Fruit fly (Drosophila melanogaster) whole organism, embryonic: ENCODE data around the gene CG32023.

ENCODE experiments used
- CG10654 ChIP-seq: fragments of 200-800 bp; sonication (Bioruptor generic); optimal IDR thresholded peaks from 2 replicates; lab custom pipeline; 2016; ENCODE audit warnings: missing biosample characterization, missing genetic modification characterization
- CG11085 ChIP-seq: fragments of 200-800 bp; sonication (Bioruptor generic); IDR thresholded peaks from 2 replicates; pipeline ENCODE4 v1.3.6; 2022; ENCODE audit warnings: missing biosample characterization, missing genetic modification characterization
- CG11093 ChIP-seq: fragments of 200-800 bp; sonication (Bioruptor generic); IDR thresholded peaks from 3 replicates; pipeline ENCODE4 v1.3.6; 2022; ENCODE audit warnings: missing biosample characterization, missing genetic modification characterization
- CG11560 ChIP-seq: fragments of 200-800 bp; sonication (Bioruptor generic); IDR thresholded peaks from 3 replicates; pipeline ENCODE4 v1.3.6; 2022; ENCODE audit warnings: missing biosample characterization, missing genetic modification characterization
- CG12659 ChIP-seq: fragments of 200-800 bp; sonication (Bioruptor generic); optimal IDR thresholded peaks from 3 replicates; lab custom pipeline; 2017; ENCODE audit warnings: mild to moderate bottlenecking, missing biosample characterization, missing genetic modification reagents, missing genetic modification characterization
- CG14860 ChIP-seq: fragments of 200-800 bp; sonication (Bioruptor generic); IDR thresholded peaks from 3 replicates; pipeline ENCODE4 v1.3.6; 2022; ENCODE audit warnings: missing biosample characterization, missing genetic modification characterization; ENCODE audit not compliant: partially characterized antibody
- CG15514 ChIP-seq: fragments of 200-800 bp; sonication (Bioruptor generic); optimal IDR thresholded peaks from 3 replicates; lab custom pipeline; 2017; ENCODE audit warnings: missing biosample characterization, missing genetic modification characterization, mild to moderate bottlenecking, moderate library complexity, missing genetic modification reagents
- CG15696 ChIP-seq: fragments of 200-800 bp; sonication (Bioruptor generic); optimal IDR thresholded peaks from 2 replicates; lab custom pipeline; 2019; ENCODE audit warnings: missing biosample characterization, mild to moderate bottlenecking, missing genetic modification characterization, moderate library complexity
- CG17568 ChIP-seq: fragments of 200-800 bp; sonication (Bioruptor generic); optimal IDR thresholded peaks from 2 replicates; lab custom pipeline; 2018; ENCODE audit warnings: missing biosample characterization, mild to moderate bottlenecking, missing genetic modification characterization, moderate library complexity
- CG1832 ChIP-seq: fragments of 200-800 bp; sonication (Bioruptor generic); optimal IDR thresholded peaks from 2 replicates; lab custom pipeline; 2017; ENCODE audit warnings: missing biosample characterization, mild to moderate bottlenecking, missing genetic modification characterization, inconsistent platforms
- CG30431 ChIP-seq: fragments of 200-800 bp; sonication (Bioruptor generic); optimal IDR thresholded peaks from 2 replicates; lab custom pipeline; 2017; ENCODE audit warnings: missing biosample characterization, missing genetic modification characterization
- CG34224 ChIP-seq: fragments of 200-800 bp; sonication (Bioruptor generic); IDR thresholded peaks from 3 replicates; pipeline ENCODE4 v1.3.6; 2022; ENCODE audit warnings: missing biosample characterization, missing genetic modification characterization; ENCODE audit not compliant: partially characterized antibody
- CG42726 ChIP-seq: fragments of 200-800 bp; sonication (Bioruptor generic); IDR thresholded peaks from 2 replicates; pipeline ENCODE4 v1.3.6; 2022; ENCODE audit warnings: missing biosample characterization, missing genetic modification characterization; ENCODE audit not compliant: partially characterized antibody
- CG6765 ChIP-seq: fragments of 200-800 bp; sonication (Bioruptor generic); optimal IDR thresholded peaks from 3 replicates; lab custom pipeline; 2017; ENCODE audit warnings: missing biosample characterization, mild to moderate bottlenecking, missing genetic modification characterization
- CG6791 ChIP-seq: fragments of 200-800 bp; sonication (Bioruptor generic); IDR thresholded peaks from 3 replicates; pipeline ENCODE4 v1.3.6; 2022; ENCODE audit warnings: missing biosample characterization, missing genetic modification characterization; ENCODE audit not compliant: partially characterized antibody
- CG6813 ChIP-seq: fragments of 200-800 bp; sonication (Bioruptor generic); optimal IDR thresholded peaks from 2 replicates; lab custom pipeline; 2017; ENCODE audit warnings: missing biosample characterization, missing genetic modification characterization, mild to moderate bottlenecking, moderate library complexity, missing genetic modification reagents
- CG8924 ChIP-seq: fragments of 200-800 bp; optimal IDR thresholded peaks from 3 replicates; lab custom pipeline; 2019; ENCODE audit warnings: missing biosample characterization, mild to moderate bottlenecking, missing genetic modification characterization, moderate library complexity
- CG9609 ChIP-seq: fragments of 200-800 bp; sonication (Bioruptor generic); optimal IDR thresholded peaks from 3 replicates; lab custom pipeline; 2016; ENCODE audit warnings: missing biosample characterization, missing genetic modification characterization
- Dfd ChIP-seq, 2 experiments: fragments of >200 bp; optimal IDR thresholded peaks; 2 replicates each; lab custom pipeline; 2017; ENCODE audit warnings: missing biosample characterization in 2 of 2, missing genetic modification characterization in 2 of 2
- Doc3 ChIP-seq: fragments of 200-800 bp; sonication (Bioruptor generic); IDR thresholded peaks from 3 replicates; pipeline ENCODE4 v1.3.6; 2022; ENCODE audit warnings: missing biosample characterization, missing genetic modification characterization; ENCODE audit not compliant: partially characterized antibody
- HmgD ChIP-seq: fragments of 200-800 bp; sonication (Bioruptor generic); optimal IDR thresholded peaks from 3 replicates; lab custom pipeline; 2016; ENCODE audit warnings: missing biosample characterization, missing genetic modification characterization
- Hr39 ChIP-seq: fragments of >200 bp; optimal IDR thresholded peaks from 2 replicates; lab custom pipeline; 2017
- Myb ChIP-seq: fragments of 200-800 bp; sonication (Bioruptor generic); optimal IDR thresholded peaks from 2 replicates; lab custom pipeline; 2016; ENCODE audit warnings: missing biosample characterization, missing genetic modification characterization
- NC2α ChIP-seq: fragments of 200-800 bp; sonication (Bioruptor generic); optimal IDR thresholded peaks from 2 replicates; lab custom pipeline; 2016; ENCODE audit warnings: missing biosample characterization, missing genetic modification characterization
- Optix ChIP-seq: fragments of 200-800 bp; sonication (Bioruptor generic); IDR thresholded peaks from 3 replicates; pipeline ENCODE4 v1.3.6; 2022; ENCODE audit warnings: missing biosample characterization, missing genetic modification characterization
- Pdp1 ChIP-seq, 2 experiments: fragments of 200-800 bp; sonication (Bioruptor generic); optimal IDR thresholded peaks; 3 replicates each; lab custom pipeline; 2016; ENCODE audit warnings: missing biosample characterization in 2 of 2, missing genetic modification characterization in 2 of 2, mild to moderate bottlenecking in 1 of 2, moderate library complexity in 1 of 2
- Side ChIP-seq: fragments of 200-800 bp; sonication (Bioruptor generic); optimal IDR thresholded peaks from 2 replicates; lab custom pipeline; 2016; ENCODE audit warnings: missing biosample characterization, missing genetic modification characterization
- Sin3A ChIP-seq: fragments of >200 bp; optimal IDR thresholded peaks from 2 replicates; lab custom pipeline; 2018
- Spps ChIP-seq: fragments of 200-800 bp; sonication (Bioruptor generic); optimal IDR thresholded peaks from 2 replicates; lab custom pipeline; 2018; ENCODE audit warnings: missing biosample characterization, mild to moderate bottlenecking, missing genetic modification characterization
- YL-1 ChIP-seq: fragments of 200-800 bp; sonication (Bioruptor generic); optimal IDR thresholded peaks from 3 replicates; lab custom pipeline; 2017; ENCODE audit warnings: missing biosample characterization, mild to moderate bottlenecking, missing genetic modification characterization
- abd-A ChIP-seq: fragments of 200-800 bp; sonication (Bioruptor generic); optimal IDR thresholded peaks from 3 replicates; lab custom pipeline; 2019; ENCODE audit warnings: missing biosample characterization, mild to moderate bottlenecking, missing genetic modification characterization, moderate library complexity
- al ChIP-seq: fragments of 200-800 bp; sonication (Bioruptor generic); IDR thresholded peaks from 2 replicates; pipeline ENCODE4 v1.3.6; 2022; ENCODE audit warnings: missing biosample characterization, missing genetic modification characterization
- bab2 ChIP-seq: fragments of 200-800 bp; sonication (Bioruptor generic); optimal IDR thresholded peaks from 2 replicates; lab custom pipeline; 2016; ENCODE audit warnings: missing biosample characterization, missing genetic modification characterization
- cato ChIP-seq: fragments of 200-800 bp; sonication (Bioruptor generic); optimal IDR thresholded peaks from 2 replicates; lab custom pipeline; 2016; ENCODE audit warnings: missing biosample characterization, missing genetic modification characterization, borderline replicate concordance
- croc ChIP-seq: fragments of 200-800 bp; sonication (Bioruptor generic); conservative IDR thresholded peaks from 3 replicates; pipeline ENCODE4 v1.3.6; 2022; ENCODE audit warnings: missing biosample characterization, missing genetic modification characterization
- dati ChIP-seq: fragments of 200-800 bp; sonication (Bioruptor generic); IDR thresholded peaks from 2 replicates; pipeline ENCODE4 v1.3.6; 2022; ENCODE audit warnings: missing biosample characterization, missing genetic modification characterization
- dpn ChIP-seq, 2 experiments: fragments of 200-800 bp; sonication (Bioruptor generic); optimal IDR thresholded peaks; 3 replicates each; lab custom pipeline; 2016; ENCODE audit warnings: missing biosample characterization in 2 of 2, missing genetic modification characterization in 2 of 2
- fru ChIP-seq: fragments of >200 bp; optimal IDR thresholded peaks from 2 replicates; lab custom pipeline; 2017
- fu2 ChIP-seq: fragments of 200-800 bp; sonication (Bioruptor generic); optimal IDR thresholded peaks from 2 replicates; lab custom pipeline; 2016; ENCODE audit warnings: missing biosample characterization, missing genetic modification characterization
- gcm2 ChIP-seq: fragments of 200-800 bp; sonication (Bioruptor generic); optimal IDR thresholded peaks from 2 replicates; lab custom pipeline; 2016; ENCODE audit warnings: missing biosample characterization, missing genetic modification characterization
- hbn ChIP-seq: fragments of 200-800 bp; sonication (Bioruptor generic); IDR thresholded peaks from 2 replicates; pipeline ENCODE4 v1.3.6; 2022; ENCODE audit warnings: missing biosample characterization, missing genetic modification characterization; ENCODE audit not compliant: partially characterized antibody
- mam ChIP-seq: fragments of 200-800 bp; sonication (Bioruptor generic); optimal IDR thresholded peaks from 3 replicates; lab custom pipeline; 2016; ENCODE audit warnings: missing biosample characterization, missing genetic modification characterization
- org-1 ChIP-seq: fragments of 200-800 bp; sonication (Bioruptor generic); optimal IDR thresholded peaks from 2 replicates; lab custom pipeline; 2017; ENCODE audit warnings: missing biosample characterization, missing genetic modification characterization
- pb ChIP-seq: fragments of 200-800 bp; sonication (Bioruptor generic); optimal IDR thresholded peaks from 3 replicates; lab custom pipeline; 2016; ENCODE audit warnings: missing biosample characterization, missing genetic modification characterization
- pfk ChIP-seq: fragments of 200-800 bp; sonication (Bioruptor generic); optimal IDR thresholded peaks from 2 replicates; lab custom pipeline; 2018; ENCODE audit warnings: missing biosample characterization, mild to moderate bottlenecking, missing genetic modification characterization, moderate library complexity
- pnt ChIP-seq: fragments of 200-800 bp; sonication (Bioruptor generic); optimal IDR thresholded peaks from 3 replicates; lab custom pipeline; 2016; ENCODE audit warnings: missing biosample characterization, missing genetic modification characterization
- sisA ChIP-seq: fragments of 200-800 bp; sonication (Bioruptor generic); IDR thresholded peaks from 2 replicates; pipeline ENCODE4 v1.3.6; 2022; ENCODE audit warnings: missing biosample characterization, missing genetic modification characterization
- slbo ChIP-seq: fragments of 200-800 bp; sonication (Bioruptor generic); IDR thresholded peaks from 2 replicates; pipeline ENCODE4 v1.3.6; 2022; ENCODE audit warnings: missing biosample characterization, missing genetic modification characterization
- so ChIP-seq: fragments of 200-800 bp; sonication (Bioruptor generic); IDR thresholded peaks from 3 replicates; pipeline ENCODE4 v1.3.6; 2022; ENCODE audit warnings: missing biosample characterization, missing genetic modification characterization
- ssp ChIP-seq: fragments of 200-800 bp; sonication (Bioruptor generic); IDR thresholded peaks from 2 replicates; pipeline ENCODE4 v1.3.6; 2022; ENCODE audit warnings: missing biosample characterization, missing genetic modification characterization
- unc-4 ChIP-seq: fragments of 200-800 bp; sonication (Bioruptor generic); IDR thresholded peaks from 2 replicates; pipeline ENCODE4 v1.3.6; 2022; ENCODE audit warnings: missing biosample characterization, missing genetic modification characterization; ENCODE audit not compliant: partially characterized antibody
- wdn ChIP-seq: fragments of 200-800 bp; sonication (Bioruptor generic); IDR thresholded peaks from 2 replicates; pipeline ENCODE4 v1.3.6; 2022; ENCODE audit warnings: missing biosample characterization, missing genetic modification characterization
- zfh2 ChIP-seq: fragments of 200-800 bp; sonication (Bioruptor generic); optimal IDR thresholded peaks from 2 replicates; lab custom pipeline; 2016; ENCODE audit warnings: missing biosample characterization, missing genetic modification characterization

Gene CG32023

dm6 chr3L:8834886-8835285 lies 30.9 kb upstream of the CG32023 start (continued):
- TF ChIP-seq NC2α (GFP tag; lab: Kevin White, UChicago): no peak
- no peak for TF ChIP-seq sisA
- peak in 1 of 2 experiments; percentile 13 for TF ChIP-seq Pdp1 (GFP tag; optimal IDR thresholded peaks at IDR 0.05; lab: Kevin White, UChicago)
- TF ChIP-seq CG15514 (GFP tag; lab: Kevin White, UChicago): peak; percentile 2
- no peak for TF ChIP-seq YL-1 (GFP tag; lab: Kevin White, UChicago)
- peak; percentile 36 for TF ChIP-seq CG15696 (tag; lab: Kevin White, UChicago)
- no peak for TF ChIP-seq fu2
- no peak for TF ChIP-seq mam
- TF ChIP-seq CG42726: no peak
- no peak for TF ChIP-seq CG11085 (GFP tag; lab: Robert Waterston, UW)
- no peak for TF ChIP-seq Dfd (GFP tag; optimal IDR thresholded peaks at IDR 0.05; lab: Kevin White, UChicago)
- TF ChIP-seq CG14860: no peak
- no peak for TF ChIP-seq CG11093 (GFP tag; lab: Robert Waterston, UW)
- TF ChIP-seq Myb (GFP tag; lab: Kevin White, UChicago): no peak
- no peak for TF ChIP-seq pfk (GFP tag; lab: Kevin White, UChicago)
- TF ChIP-seq dpn (GFP tag; optimal IDR thresholded peaks at IDR 0.05; lab: Kevin White, UChicago): peak in 1 of 2 experiments; percentile 9
- no peak for TF ChIP-seq hbn (GFP tag; lab: Robert Waterston, UW)
- peak; percentile 70 for TF ChIP-seq CG6813 (GFP tag; lab: Kevin White, UChicago)
- TF ChIP-seq CG11560: no peak
- TF ChIP-seq pnt (GFP tag; lab: Kevin White, UChicago): no peak
- no peak for TF ChIP-seq croc
- TF ChIP-seq zfh2: no peak
- no peak for TF ChIP-seq CG10654 (GFP tag; lab: Kevin White, UChicago)
- no peak for TF ChIP-seq org-1 (GFP tag; lab: Kevin White, UChicago)
- TF ChIP-seq fru: no peak
- peak; percentile 28 for TF ChIP-seq bab2 (GFP tag; lab: Kevin White, UChicago)
- no peak for TF ChIP-seq CG12659 (GFP tag; lab: Kevin White, UChicago)
- no peak for TF ChIP-seq CG34224 (GFP tag; lab: Robert Waterston, UW)
- TF ChIP-seq so: no peak
- TF ChIP-seq CG17568 (GFP tag; lab: Kevin White, UChicago): peak; percentile 12
- TF ChIP-seq Spps (tag; lab: Kevin White, UChicago): no peak
- TF ChIP-seq wdn (GFP tag; lab: Robert Waterston, UW): no peak
- TF ChIP-seq CG8924 (tag; lab: Kevin White, UChicago): peak; percentile 34
- TF ChIP-seq pb (GFP tag; lab: Kevin White, UChicago): no peak
- no peak for TF ChIP-seq gcm2 (GFP tag; lab: Kevin White, UChicago)
- no peak for TF ChIP-seq CG1832 (GFP tag; lab: Kevin White, UChicago)
- TF ChIP-seq ssp (GFP tag; lab: Robert Waterston, UW): no peak
- no peak for TF ChIP-seq Sin3A (lab: Kevin White, UChicago)
- TF ChIP-seq CG6765 (GFP tag; lab: Kevin White, UChicago): peak; percentile 4
- TF ChIP-seq slbo: no peak
- TF ChIP-seq dati (GFP tag; lab: Robert Waterston, UW): no peak
- TF ChIP-seq Side: no peak
- TF ChIP-seq abd-A (tag; lab: Kevin White, UChicago): no peak
- no peak for TF ChIP-seq CG30431
- TF ChIP-seq Optix (GFP tag; lab: Robert Waterston, UW): no peak
- TF ChIP-seq CG9609 (GFP tag; lab: Kevin White, UChicago): no peak
- no peak for TF ChIP-seq al (GFP tag; lab: Robert Waterston, UW)
- no peak for TF ChIP-seq HmgD
- no peak for TF ChIP-seq CG6791 (GFP tag; lab: Robert Waterston, UW)
- TF ChIP-seq Doc3: no peak
- TF ChIP-seq Hr39: no peak
- no peak for TF ChIP-seq cato
- TF ChIP-seq unc-4: no peak
